Worm (Caenorhabditis elegans) whole organism, young adult: ENCODE measurements around the gene ZK1290.7.
A peak's percentile ranks its signal among the peaks of the same experiment; 100 is the strongest.

Experiments
- B0035.1 ChIP-seq: sonication (generic microtip); optimal IDR thresholded peaks from 2 replicates; lab custom pipeline; 2016; ENCODE audit warnings: missing genetic modification characterization, mild to moderate bottlenecking, missing compliant biosample characterization, missing genotype, missing genetic modification reagents
- B0261.1 ChIP-seq: sonication (generic microtip); optimal IDR thresholded peaks from 2 replicates; lab custom pipeline; 2016; ENCODE audit warnings: mild to moderate bottlenecking, missing genetic modification characterization, moderate library complexity, missing compliant biosample characterization
- C17E4.6 ChIP-seq: fragments of 200-800 bp; sonication (Bioruptor generic); IDR thresholded peaks from 2 replicates; pipeline ENCODE4 v1.3.6; 2022; ENCODE audit warnings: missing genetic modification reagents, missing genetic modification characterization, missing compliant biosample characterization
- F10E7.11 ChIP-seq: sonication (generic microtip); optimal IDR thresholded peaks from 2 replicates; lab custom pipeline; 2017; ENCODE audit warnings: mild to moderate bottlenecking, missing genetic modification characterization, moderate library complexity, missing compliant biosample characterization
- F23B12.7 ChIP-seq: sonication (generic microtip); optimal IDR thresholded peaks from 2 replicates; lab custom pipeline; 2017; ENCODE audit warnings: missing genetic modification characterization, mild to moderate bottlenecking, missing compliant biosample characterization, antibody characterized with exemption, moderate library complexity; ENCODE audit not compliant: insufficient read depth
- F33H1.4 ChIP-seq: fragments of 200-800 bp; sonication (Bioruptor generic); IDR thresholded peaks from 2 replicates; pipeline ENCODE4 v1.3.6; 2022; ENCODE audit warnings: missing genetic modification reagents, missing genetic modification characterization, missing compliant biosample characterization
- K11D2.4 ChIP-seq: fragments of 200-800 bp; sonication (Bioruptor generic); IDR thresholded peaks from 2 replicates; pipeline ENCODE4 v1.3.6; 2022; ENCODE audit warnings: missing genetic modification reagents, missing genetic modification characterization, missing compliant biosample characterization
- K12H6.12 ChIP-seq: fragments of 200-800 bp; sonication (Bioruptor generic); optimal IDR thresholded peaks from 2 replicates; lab custom pipeline; 2018; ENCODE audit warnings: mild to moderate bottlenecking, missing genetic modification characterization, missing compliant biosample characterization
- T26A5.8 ChIP-seq: sonication (generic microtip); optimal IDR thresholded peaks from 2 replicates; lab custom pipeline; 2016; ENCODE audit warnings: missing genetic modification characterization, missing compliant biosample characterization
- Y56A3A.18 ChIP-seq: fragments of 200-800 bp; sonication (Bioruptor generic); IDR thresholded peaks from 2 replicates; pipeline ENCODE4 v1.3.6; 2022; ENCODE audit warnings: missing genetic modification reagents, missing genetic modification characterization, missing compliant biosample characterization
- Y67H2A.10 ChIP-seq: fragments of 200-800 bp; sonication (Bioruptor generic); conservative IDR thresholded peaks from 2 replicates; pipeline ENCODE4 v1.3.6; 2022; ENCODE audit warnings: missing genetic modification reagents, missing genetic modification characterization, missing compliant biosample characterization
- ZK185.1 ChIP-seq: sonication (generic microtip); optimal IDR thresholded peaks from 2 replicates; lab custom pipeline; 2016; ENCODE audit warnings: mild to moderate bottlenecking, missing genetic modification characterization, missing compliant biosample characterization; ENCODE audit not compliant: poor library complexity, severe bottlenecking
- aptf-2 ChIP-seq: fragments of 200-800 bp; sonication (Bioruptor generic); conservative IDR thresholded peaks from 2 replicates; pipeline ENCODE4 v1.3.6; 2022; ENCODE audit warnings: missing genetic modification reagents, missing genetic modification characterization, missing compliant biosample characterization
- atf-7 ChIP-seq: sonication (generic microtip); optimal IDR thresholded peaks from 2 replicates; lab custom pipeline; 2017; ENCODE audit warnings: mild to moderate bottlenecking, missing genetic modification characterization, missing compliant biosample characterization
- athp-1 ChIP-seq: sonication (generic microtip); optimal IDR thresholded peaks from 2 replicates; lab custom pipeline; 2017; ENCODE audit warnings: mild to moderate bottlenecking, missing genetic modification characterization, missing compliant biosample characterization
- cebp-1 ChIP-seq, 2 experiments: fragments of 200-800 bp in 1 of 2; sonication (Bioruptor generic) in 1 of 2; sonication (generic microtip) in 1 of 2; IDR thresholded peaks in 1 of 2; optimal IDR thresholded peaks in 1 of 2; 2 replicates each; pipeline versions ENCODE4 v1.3.6 to Lab custom; 2017 to 2022; ENCODE audit warnings: missing compliant biosample characterization in 2 of 2, missing genetic modification characterization in 2 of 2, mild to moderate bottlenecking in 1 of 2, missing genetic modification reagents in 1 of 2, moderate library complexity in 1 of 2
- ceh-100 ChIP-seq: fragments of 200-800 bp; sonication (Bioruptor generic); IDR thresholded peaks from 2 replicates; pipeline ENCODE4 v1.3.6; 2022; ENCODE audit warnings: missing genetic modification reagents, missing genetic modification characterization, missing compliant biosample characterization
- egl-44 ChIP-seq: fragments of 200-800 bp; sonication (Bioruptor generic); IDR thresholded peaks from 2 replicates; pipeline ENCODE4 v1.3.6; 2022; ENCODE audit warnings: missing genetic modification reagents, missing genetic modification characterization, missing compliant biosample characterization
- ets-4 ChIP-seq: fragments of 200-800 bp; sonication (Bioruptor generic); optimal IDR thresholded peaks from 2 replicates; lab custom pipeline; 2018; ENCODE audit warnings: mild to moderate bottlenecking, missing genetic modification characterization, missing compliant biosample characterization
- fkh-3 ChIP-seq: sonication (generic microtip); optimal IDR thresholded peaks from 2 replicates; lab custom pipeline; 2016; ENCODE audit warnings: mild to moderate bottlenecking, missing genetic modification characterization, missing compliant biosample characterization
- hmg-20 ChIP-seq: fragments of 200-800 bp; sonication (Bioruptor generic); IDR thresholded peaks from 2 replicates; pipeline ENCODE4 v1.3.6; 2022; ENCODE audit warnings: missing genetic modification reagents, missing genetic modification characterization, missing compliant biosample characterization
- hrde-1 ChIP-seq: sonication (generic microtip); optimal IDR thresholded peaks from 2 replicates; lab custom pipeline; 2016; ENCODE audit warnings: missing genetic modification characterization, mild to moderate bottlenecking, missing compliant biosample characterization, moderate library complexity, missing genotype, missing genetic modification reagents, borderline replicate concordance
- lag-1 ChIP-seq: fragments of 200-800 bp; sonication (Bioruptor generic); IDR thresholded peaks from 2 replicates; pipeline ENCODE4 v1.3.6; 2022; ENCODE audit warnings: missing genetic modification reagents, missing genetic modification characterization, missing compliant biosample characterization
- let-526 ChIP-seq: fragments of 200-800 bp; sonication (Bioruptor generic); IDR thresholded peaks from 2 replicates; pipeline ENCODE4 v1.3.6; 2022; ENCODE audit warnings: missing genetic modification reagents, missing genetic modification characterization, missing compliant biosample characterization
- lir-1 ChIP-seq: fragments of 200-800 bp; sonication (Bioruptor generic); conservative IDR thresholded peaks from 2 replicates; pipeline ENCODE4 v1.3.6; 2022; ENCODE audit warnings: missing genetic modification reagents, missing genetic modification characterization, missing compliant biosample characterization
- madf-10 ChIP-seq: sonication (generic microtip); optimal IDR thresholded peaks from 2 replicates; lab custom pipeline; 2016; ENCODE audit warnings: mild to moderate bottlenecking, missing genetic modification characterization, missing compliant biosample characterization
- mcd-1 ChIP-seq: fragments of 200-800 bp; sonication (Bioruptor generic); IDR thresholded peaks from 2 replicates; pipeline ENCODE4 v1.3.6; 2022; ENCODE audit warnings: missing genetic modification reagents, missing genetic modification characterization, missing compliant biosample characterization
- mxl-1 ChIP-seq: sonication (generic microtip); optimal IDR thresholded peaks from 2 replicates; lab custom pipeline; 2016; ENCODE audit warnings: missing genetic modification characterization, missing compliant biosample characterization
- nfya-1 ChIP-seq: sonication (generic microtip); optimal IDR thresholded peaks from 2 replicates; lab custom pipeline; 2017; ENCODE audit warnings: antibody characterized with exemption, missing compliant biosample characterization, missing genetic modification characterization, borderline replicate concordance; ENCODE audit not compliant: insufficient read depth
- nfya-2 ChIP-seq: fragments of 200-800 bp; sonication (Bioruptor generic); IDR thresholded peaks from 2 replicates; pipeline ENCODE4 v1.3.6; 2022; ENCODE audit warnings: missing genetic modification reagents, missing genetic modification characterization, missing compliant biosample characterization
- nfyb-1 ChIP-seq: fragments of 200-800 bp; sonication (Bioruptor generic); IDR thresholded peaks from 2 replicates; pipeline ENCODE4 v1.3.6; 2022; ENCODE audit warnings: missing genetic modification reagents, missing genetic modification characterization, missing compliant biosample characterization
- nhr-120 ChIP-seq: fragments of 200-800 bp; sonication (Bioruptor generic); IDR thresholded peaks from 2 replicates; pipeline ENCODE4 v1.3.6; 2022; ENCODE audit warnings: missing genetic modification characterization, missing compliant biosample characterization
- nhr-90 ChIP-seq: sonication (generic microtip); optimal IDR thresholded peaks from 2 replicates; lab custom pipeline; 2016; ENCODE audit warnings: missing genotype, mild to moderate bottlenecking, missing genetic modification characterization, missing compliant biosample characterization
- rec-8 ChIP-seq, 2 experiments: sonication (generic microtip); optimal IDR thresholded peaks; 2 replicates each; lab custom pipeline; 2016; ENCODE audit warnings: mild to moderate bottlenecking in 2 of 2, missing genetic modification characterization in 2 of 2, missing genetic modification reagents in 2 of 2, missing genotype in 2 of 2, missing biosample characterization in 1 of 2, missing compliant biosample characterization in 1 of 2, moderate library complexity in 1 of 2
- rpc-1 ChIP-seq, 2 experiments: fragments of 150-350 bp in 1 of 2; sonication (generic microtip) in 1 of 2; optimal IDR thresholded peaks; 2 replicates each; lab custom pipeline; 2014 to 2018; ENCODE audit warnings: missing biosample characterization in 1 of 2, missing genetic modification characterization in 1 of 2, missing genetic modification reagents in 1 of 2, missing genotype in 1 of 2
- sdz-38 ChIP-seq: sonication (generic microtip); optimal IDR thresholded peaks from 2 replicates; lab custom pipeline; 2016; ENCODE audit warnings: missing genotype, missing genetic modification characterization, missing compliant biosample characterization
- sea-2 ChIP-seq: fragments of 200-800 bp; sonication (Bioruptor generic); IDR thresholded peaks from 2 replicates; pipeline ENCODE4 v1.3.6; 2022; ENCODE audit warnings: missing genetic modification characterization, missing compliant biosample characterization
- snpc-4 ChIP-seq, 5 experiments: fragments of 150-350 bp in 1 of 5; sonication (generic microtip) in 4 of 5; optimal IDR thresholded peaks; 2 replicates each; lab custom pipeline; 2014 to 2018; ENCODE audit warnings: missing genetic modification characterization in 5 of 5, missing biosample characterization in 3 of 5, antibody characterized with exemption in 2 of 5, mild to moderate bottlenecking in 2 of 5, missing compliant biosample characterization in 2 of 5, missing genotype in 2 of 5, moderate library complexity in 2 of 5, missing genetic modification reagents in 1 of 5
- tbp1 ChIP-seq: fragments of 200-800 bp; sonication (Bioruptor generic); optimal IDR thresholded peaks from 2 replicates; lab custom pipeline; 2018; ENCODE audit warnings: mild to moderate bottlenecking, missing genetic modification characterization, missing compliant biosample characterization
- unc-62 ChIP-seq: fragments of 150-350 bp; optimal IDR thresholded peaks from 2 replicates; lab custom pipeline; 2014; ENCODE audit warnings: missing biosample characterization, missing genetic modification reagents, missing genetic modification characterization
- ztf-18 ChIP-seq: sonication (generic microtip); optimal IDR thresholded peaks from 2 replicates; lab custom pipeline; 2016; ENCODE audit warnings: missing genotype, mild to moderate bottlenecking, missing genetic modification characterization, missing compliant biosample characterization
- ztf-22 ChIP-seq: fragments of 200-800 bp; sonication (Bioruptor generic); optimal IDR thresholded peaks from 2 replicates; lab custom pipeline; 2018; ENCODE audit warnings: mild to moderate bottlenecking, missing genetic modification characterization, moderate library complexity, missing compliant biosample characterization

The ZK1290.7 gene

DNA sequence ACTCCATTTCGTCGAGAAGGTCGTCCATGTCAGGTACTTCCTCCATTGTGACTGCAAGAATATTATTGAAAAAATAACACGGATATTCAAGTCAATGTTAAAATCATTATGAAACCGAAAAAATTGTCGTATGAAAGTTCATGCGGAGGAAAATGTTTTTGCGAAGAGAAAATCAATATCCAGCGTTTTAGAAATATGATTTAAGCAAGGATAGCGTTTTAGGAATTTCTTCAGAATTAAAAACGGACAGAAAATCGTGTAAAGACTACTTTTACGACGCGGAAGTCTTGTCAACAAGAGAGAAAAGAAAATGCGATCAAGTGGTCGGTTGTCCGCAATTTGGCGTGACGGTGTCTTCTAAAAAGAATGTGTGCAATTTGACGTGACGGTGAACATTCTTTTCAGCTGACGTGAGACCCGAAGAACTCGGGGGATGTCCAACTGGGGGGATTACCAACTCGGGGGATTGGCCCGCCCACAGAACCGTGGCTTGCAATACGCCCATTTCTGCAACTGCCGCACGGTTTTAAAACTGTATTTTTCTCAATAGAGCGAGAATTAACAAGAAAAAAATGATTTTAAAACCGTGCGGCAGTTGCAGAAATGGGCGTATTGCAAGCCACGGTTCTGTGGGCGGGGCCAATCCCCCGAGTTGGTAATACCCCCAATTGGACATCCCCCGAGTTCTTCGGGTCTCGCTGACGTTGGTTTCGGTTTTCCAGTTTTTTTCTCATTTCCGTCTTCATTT lies 46.7 kb downstream of the ZK1290.7 start, which contains the start of the genes aka-1 and ubc-6 (continued):
- peak; percentile 93; the same call in 1 of the 2 replicates for TF ChIP-seq Y56A3A.18 (GFP tag; lab: Robert Waterston, UW)
- no peak for TF ChIP-seq nfya-2 (GFP tag; lab: Robert Waterston, UW)
- TF ChIP-seq C17E4.6 = peak; percentile 91
- TF ChIP-seq hmg-20 (GFP tag; lab: Robert Waterston, UW) = peak; percentile 78
- TF ChIP-seq nfya-1 (tag; lab: Kevin White, UChicago) = no peak
- peak; percentile 91 for TF ChIP-seq madf-10 (tag; lab: Kevin White, UChicago)
- TF ChIP-seq T26A5.8 = no peak
- peak; percentile 96 for TF ChIP-seq mcd-1 (GFP tag; lab: Robert Waterston, UW)
- TF ChIP-seq fkh-3 (tag; lab: Kevin White, UChicago) = no peak
- TF ChIP-seq K11D2.4 = peak; percentile 94
- peak; percentile 91 for TF ChIP-seq let-526
- peak; percentile 71 for TF ChIP-seq B0035.1 (tag; lab: Kevin White, UChicago)
- peak; percentile 92 for TF ChIP-seq Y67H2A.10
- peak; percentile 48 for TF ChIP-seq hrde-1 (tag; lab: Kevin White, UChicago)
- peak; percentile 91 for TF ChIP-seq lir-1 (GFP tag; lab: Robert Waterston, UW)
- peak; percentile 89 for TF ChIP-seq aptf-2 (GFP tag; lab: Robert Waterston, UW)
- no peak for TF ChIP-seq lag-1 (GFP tag; lab: Robert Waterston, UW)
- peak; percentile 91 for TF ChIP-seq K12H6.12 (tag; lab: Kevin White, UChicago)
- peak; percentile 77 for TF ChIP-seq nhr-90 (tag; lab: Kevin White, UChicago)
- TF ChIP-seq snpc-4 (GFP tag; optimal IDR thresholded peaks at IDR 0.05; lab: Kevin White, UChicago) = peak; percentile 54
- peak; percentile 36 to 84 (median 70) for TF ChIP-seq snpc-4 (tag; optimal IDR thresholded peaks at IDR 0.05; lab: Kevin White, UChicago)
- TF ChIP-seq ets-4 (GFP tag; lab: Kevin White, UChicago) = no peak
- peak; percentile 87; the same call in 1 of the 2 replicates for TF ChIP-seq egl-44 (GFP tag; lab: Robert Waterston, UW)
- no peak for TF ChIP-seq F10E7.11
- peak; percentile 62 for TF ChIP-seq atf-7 (tag; lab: Kevin White, UChicago)
- TF ChIP-seq sea-2 (GFP tag; lab: Robert Waterston, UW) = 0 out of 2 replicates have a peak, but pooled peaks have one; percentile 34
- peak; percentile 80 for TF ChIP-seq cebp-1 (GFP tag; IDR thresholded peaks at IDR 0.05; lab: Robert Waterston, UW)
- TF ChIP-seq cebp-1 (tag; optimal IDR thresholded peaks at IDR 0.05; lab: Kevin White, UChicago) = peak; percentile 91
- peak; percentile 72 for TF ChIP-seq F23B12.7 (tag; lab: Kevin White, UChicago)
- no peak for TF ChIP-seq unc-62 (GFP tag; lab: Kevin White, UChicago)
- peak; percentile 88 for TF ChIP-seq athp-1 (tag; lab: Kevin White, UChicago)
- no peak for TF ChIP-seq rec-8 (tag; optimal IDR thresholded peaks at IDR 0.05; lab: Kevin White, UChicago)
- TF ChIP-seq tbp1 = peak; percentile 72
- no peak for TF ChIP-seq mxl-1 (tag; lab: Kevin White, UChicago)
- TF ChIP-seq rpc-1 (optimal IDR thresholded peaks at IDR 0.05; lab: Kevin White, UChicago) = peak; percentile 40
- TF ChIP-seq rpc-1 (tag; optimal IDR thresholded peaks at IDR 0.05; lab: Kevin White, UChicago) = no peak
- TF ChIP-seq sdz-38 (tag; lab: Kevin White, UChicago) = no peak
- peak; percentile 98 for TF ChIP-seq ceh-100 (GFP tag; lab: Robert Waterston, UW)
- TF ChIP-seq ztf-22 = peak; percentile 73
- peak; percentile 80 for TF ChIP-seq F33H1.4 (GFP tag; lab: Robert Waterston, UW)
- peak; percentile 77 for TF ChIP-seq ZK185.1 (tag; lab: Kevin White, UChicago)
- TF ChIP-seq ztf-18 (tag; lab: Kevin White, UChicago) = peak; percentile 88
- TF ChIP-seq B0261.1 (tag; lab: Kevin White, UChicago) = peak; percentile 11
- peak; percentile 96 for TF ChIP-seq nfyb-1
- no peak for TF ChIP-seq nhr-120 (GFP tag; lab: Robert Waterston, UW)
